Worm (Caenorhabditis elegans) whole organism, L3 larva: Measurements from ENCODE around the gene F32D8.15.

ENCODE experiments used
- R02D3.7 ChIP-seq: fragments of 150-350 bp; optimal IDR thresholded peaks from 2 replicates; lab custom pipeline; 2014; ENCODE audit warnings: missing biosample characterization, missing genetic modification characterization
- ZK546.5 ChIP-seq: sonication (generic microtip); optimal IDR thresholded peaks from 2 replicates; lab custom pipeline; 2017; ENCODE audit warnings: missing biosample characterization, missing genetic modification characterization
- aly-2 ChIP-seq: fragments of 150-350 bp; optimal IDR thresholded peaks from 2 replicates; lab custom pipeline; 2014; ENCODE audit warnings: missing biosample characterization, missing genetic modification characterization
- ama-1 ChIP-seq: fragments of 150-350 bp; optimal IDR thresholded peaks from 2 replicates; lab custom pipeline; 2018
- ceh-16 ChIP-seq: sonication (generic microtip); optimal IDR thresholded peaks from 2 replicates; lab custom pipeline; 2017; ENCODE audit warnings: missing biosample characterization, missing genetic modification characterization
- ceh-28 ChIP-seq: fragments of 150-350 bp; optimal IDR thresholded peaks from 2 replicates; lab custom pipeline; 2014; ENCODE audit warnings: missing biosample characterization, missing genetic modification reagents, missing genetic modification characterization
- ceh-82 ChIP-seq: fragments of 150-350 bp; optimal IDR thresholded peaks from 2 replicates; lab custom pipeline; 2014; ENCODE audit warnings: missing biosample characterization, missing genetic modification characterization
- ceh-9 ChIP-seq: sonication (generic microtip); optimal IDR thresholded peaks from 2 replicates; lab custom pipeline; 2018; ENCODE audit warnings: missing biosample characterization, missing genetic modification characterization
- egl-5 ChIP-seq: fragments of 150-350 bp; optimal IDR thresholded peaks from 2 replicates; lab custom pipeline; 2017; ENCODE audit warnings: missing biosample characterization, missing genetic modification reagents, missing genetic modification characterization, inconsistent platforms
- elt-1 ChIP-seq: fragments of 150-350 bp; optimal IDR thresholded peaks from 2 replicates; lab custom pipeline; 2014; ENCODE audit warnings: missing biosample characterization, missing genetic modification characterization
- elt-2 ChIP-seq: sonication (generic microtip); optimal IDR thresholded peaks from 2 replicates; lab custom pipeline; 2016; ENCODE audit warnings: missing genetic modification reagents, mild to moderate bottlenecking, missing genetic modification characterization, missing compliant biosample characterization
- elt-3 ChIP-seq, 3 experiments: fragments of 150-350 bp in 1 of 3; sonication (generic microtip) in 2 of 3; optimal IDR thresholded peaks; 2 replicates in 2 of 3; 4 replicates in 1 of 3; lab custom pipeline; 2014 to 2017; ENCODE audit warnings: missing biosample characterization in 3 of 3, missing genetic modification characterization in 3 of 3
- fkh-10 ChIP-seq: sonication (generic microtip); optimal IDR thresholded peaks from 2 replicates; lab custom pipeline; 2017; ENCODE audit warnings: missing biosample characterization, missing genetic modification reagents, missing genetic modification characterization
- fkh-2 ChIP-seq: fragments of 150-350 bp; optimal IDR thresholded peaks from 2 replicates; lab custom pipeline; 2014; ENCODE audit warnings: missing biosample characterization, missing genetic modification reagents, missing genetic modification characterization
- fos-1 ChIP-seq: fragments of 150-350 bp; optimal IDR thresholded peaks from 2 replicates; lab custom pipeline; 2014; ENCODE audit warnings: missing biosample characterization, missing genetic modification characterization
- jun-1 ChIP-seq: fragments of 150-350 bp; optimal IDR thresholded peaks from 2 replicates; lab custom pipeline; 2014; ENCODE audit warnings: missing biosample characterization, missing genetic modification reagents, missing genetic modification characterization
- lin-15B ChIP-seq: fragments of 150-350 bp; optimal IDR thresholded peaks from 2 replicates; lab custom pipeline; 2014; ENCODE audit warnings: missing biosample characterization, missing genetic modification characterization
- lin-39 ChIP-seq: fragments of 150-350 bp; optimal IDR thresholded peaks from 2 replicates; lab custom pipeline; 2018; ENCODE audit warnings: missing biosample characterization, missing genetic modification reagents, missing genetic modification characterization
- lsy-12 ChIP-seq: sonication (generic microtip); optimal IDR thresholded peaks from 2 replicates; lab custom pipeline; 2016; ENCODE audit warnings: mild to moderate bottlenecking, missing genetic modification characterization, missing compliant biosample characterization
- mdl-1 ChIP-seq: fragments of 150-350 bp; optimal IDR thresholded peaks from 2 replicates; lab custom pipeline; 2014; ENCODE audit warnings: missing biosample characterization, missing genetic modification characterization
- mml-1 ChIP-seq: fragments of 150-350 bp; sonication (generic microtip); optimal IDR thresholded peaks from 3 replicates; lab custom pipeline; 2014; ENCODE audit warnings: missing biosample characterization, missing genetic modification characterization
- nfya-1 ChIP-seq: sonication (generic microtip); optimal IDR thresholded peaks from 2 replicates; lab custom pipeline; 2017; ENCODE audit warnings: missing genetic modification characterization, mild to moderate bottlenecking, missing compliant biosample characterization, antibody characterized with exemption, moderate library complexity; ENCODE audit not compliant: insufficient read depth
- nhr-12 ChIP-seq: fragments of 150-350 bp; optimal IDR thresholded peaks from 2 replicates; lab custom pipeline; 2014; ENCODE audit warnings: missing biosample characterization, missing genetic modification characterization
- nhr-23 ChIP-seq: fragments of 150-350 bp; optimal IDR thresholded peaks from 2 replicates; lab custom pipeline; 2014; ENCODE audit warnings: missing biosample characterization, missing genetic modification reagents, missing genetic modification characterization
- nhr-237 ChIP-seq: fragments of 150-350 bp; optimal IDR thresholded peaks from 2 replicates; lab custom pipeline; 2014; ENCODE audit warnings: missing biosample characterization, missing genetic modification characterization
- nhr-25 ChIP-seq: sonication (generic microtip); optimal IDR thresholded peaks from 2 replicates; lab custom pipeline; 2017; ENCODE audit warnings: missing biosample characterization, missing genetic modification characterization
- nhr-28 ChIP-seq: fragments of 150-350 bp; optimal IDR thresholded peaks from 2 replicates; lab custom pipeline; 2014; ENCODE audit warnings: missing biosample characterization, missing genetic modification characterization
- nhr-43 ChIP-seq: sonication (generic microtip); optimal IDR thresholded peaks from 2 replicates; lab custom pipeline; 2016; ENCODE audit warnings: mild to moderate bottlenecking, missing genetic modification characterization, missing compliant biosample characterization; ENCODE audit not compliant: poor library complexity, severe bottlenecking
- nhr-67 ChIP-seq: fragments of 150-350 bp; optimal IDR thresholded peaks from 2 replicates; lab custom pipeline; 2014; ENCODE audit warnings: missing biosample characterization, missing genetic modification characterization
- nhr-76 ChIP-seq: fragments of 150-350 bp; sonication (generic microtip); optimal IDR thresholded peaks from 5 replicates; lab custom pipeline; 2014; ENCODE audit warnings: missing biosample characterization, missing genetic modification characterization
- pha-4 ChIP-seq: fragments of 150-350 bp; optimal IDR thresholded peaks from 2 replicates; lab custom pipeline; 2014; ENCODE audit warnings: missing biosample characterization, missing genetic modification reagents, missing genetic modification characterization
- pqm-1 ChIP-seq: fragments of 150-350 bp; optimal IDR thresholded peaks from 2 replicates; lab custom pipeline; 2017; ENCODE audit warnings: missing biosample characterization, missing genetic modification characterization, inconsistent platforms
- sea-2 ChIP-seq: fragments of 150-350 bp; sonication (generic microtip); optimal IDR thresholded peaks from 4 replicates; lab custom pipeline; 2014; ENCODE audit warnings: missing biosample characterization, missing genetic modification reagents, missing genetic modification characterization
- skn-1 ChIP-seq: fragments of 150-350 bp; optimal IDR thresholded peaks from 2 replicates; lab custom pipeline; 2014; ENCODE audit warnings: missing biosample characterization, missing genetic modification characterization
- tbx-2 ChIP-seq: sonication (generic microtip); optimal IDR thresholded peaks from 2 replicates; lab custom pipeline; 2016; ENCODE audit warnings: mild to moderate bottlenecking, missing genetic modification characterization, missing compliant biosample characterization
- unc-62 ChIP-seq: fragments of 150-350 bp; sonication (generic microtip); optimal IDR thresholded peaks from 4 replicates; lab custom pipeline; 2014; ENCODE audit warnings: missing biosample characterization, missing genetic modification reagents, missing genetic modification characterization
- zag-1 ChIP-seq: fragments of 150-350 bp; optimal IDR thresholded peaks from 2 replicates; lab custom pipeline; 2014; ENCODE audit warnings: missing biosample characterization, missing genetic modification characterization
- ztf-4 ChIP-seq: fragments of 150-350 bp; optimal IDR thresholded peaks from 2 replicates; lab custom pipeline; 2014; ENCODE audit warnings: missing biosample characterization, missing genetic modification characterization

The F32D8.15 gene

DNA sequence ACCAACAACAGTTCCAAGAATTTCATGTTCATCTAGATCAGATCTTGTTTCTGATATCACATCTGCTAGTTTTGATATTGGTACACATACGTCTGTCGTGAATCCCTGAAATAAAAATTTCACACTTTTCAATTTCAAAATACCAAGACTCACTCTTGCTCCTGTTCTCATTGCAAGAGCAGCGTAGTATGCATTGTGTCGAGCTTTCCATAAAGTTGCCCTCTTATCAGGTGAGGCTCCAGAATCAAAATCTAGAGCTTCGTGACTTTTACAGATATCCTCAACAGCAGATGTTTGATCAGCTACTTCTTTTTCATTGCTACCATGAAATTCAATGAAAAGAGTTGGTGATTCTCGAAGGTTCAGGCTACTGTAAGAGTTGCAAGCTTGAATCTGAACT is 14.8 kb upstream of the F32D8.15 start, which contains the start of gene F32D8.11:
F32D8.11 (minus strand) TSS at position 101 of the 400 bp plus-strand sequence.
- TF ChIP-seq lin-15B (tag; lab: Kevin White, UChicago) (no peak), skn-1 (no peak), fos-1 (no peak), sea-2 (no peak), lsy-12 (tag; lab: Kevin White, UChicago) (no peak), ceh-16 (tag; lab: Kevin White, UChicago) (no peak), ceh-28 (tag; lab: Kevin White, UChicago) (no peak), ztf-4 (tag; lab: Kevin White, UChicago) (no peak), fkh-10 (GFP tag; lab: Kevin White, UChicago) (no peak), nhr-67 (no peak), ZK546.5 (no peak), nhr-237 (tag; lab: Kevin White, UChicago) (no peak), mdl-1 (tag; lab: Kevin White, UChicago) (no peak), unc-62 (GFP tag; lab: Kevin White, UChicago) (no peak), nfya-1 (tag; lab: Kevin White, UChicago) (no peak)

DNA sequence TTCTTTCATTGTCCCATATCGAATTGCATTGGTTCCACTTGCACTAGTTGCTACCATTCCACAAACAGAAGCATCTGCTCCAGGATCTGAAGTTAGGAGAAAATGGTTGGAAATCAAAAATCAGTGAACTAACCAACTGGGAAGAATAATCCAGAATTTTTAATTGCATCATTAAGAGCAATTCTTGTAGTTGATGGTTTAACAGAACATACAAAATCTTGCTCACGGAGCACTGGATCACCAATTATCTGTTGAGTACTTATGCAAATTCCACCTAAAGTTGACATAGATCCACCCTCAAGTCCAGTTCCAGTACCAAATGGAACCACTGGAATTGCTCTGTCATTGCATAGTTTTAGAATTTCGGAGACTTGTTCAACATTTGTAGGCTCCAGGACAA is 14.1 kb upstream of the F32D8.15 start:
- TF ChIP-seq fkh-10 (GFP tag; lab: Kevin White, UChicago) (no peak), nhr-23 (tag; lab: Kevin White, UChicago) (no peak), nfya-1 (tag; lab: Kevin White, UChicago) (no peak), ama-1 (lab: Kevin White, UChicago) (peak; percentile 63), ceh-9 (tag; lab: Kevin White, UChicago) (no peak), ceh-16 (tag; lab: Kevin White, UChicago) (no peak), ztf-4 (tag; lab: Kevin White, UChicago) (no peak)
- TF ChIP-seq, all 47 proteins: peak for 1

DNA sequence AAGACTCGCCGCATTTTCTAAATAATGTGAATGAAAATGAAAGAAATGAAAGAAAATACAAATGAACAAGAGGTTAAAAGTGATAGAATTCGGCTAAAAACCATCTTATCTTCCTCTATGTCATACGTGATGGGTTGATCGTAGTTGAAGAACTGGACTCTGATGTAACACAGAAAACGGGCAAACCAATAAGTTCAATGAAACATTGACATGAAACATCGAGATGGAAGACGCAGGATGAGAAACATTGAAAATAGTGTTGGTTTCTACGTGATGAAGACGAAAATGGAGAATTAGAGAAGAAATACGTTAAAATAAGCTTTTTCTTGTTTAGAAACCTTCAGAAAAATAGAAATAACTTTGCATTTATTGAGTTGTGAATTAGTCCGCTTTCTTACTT is 12.9 kb upstream of the F32D8.15 start, which contains the start of gene F32D8.12:
F32D8.12 (minus strand) TSS at position 48 of the 400 bp plus-strand sequence.
- TF ChIP-seq nhr-28 (no peak), nhr-43 (peak; percentile 65), nfya-1 (tag; lab: Kevin White, UChicago) (peak; percentile 47), jun-1 (tag; lab: Kevin White, UChicago) (no peak), nhr-12 (tag; lab: Kevin White, UChicago) (no peak), lsy-12 (tag; lab: Kevin White, UChicago) (no peak), fos-1 (no peak), ceh-82 (tag; lab: Kevin White, UChicago) (no peak), unc-62 (GFP tag; lab: Kevin White, UChicago) (no peak), elt-1 (tag; lab: Kevin White, UChicago) (no peak), pha-4 (tag; lab: Kevin White, UChicago) (peak; percentile 35), nhr-25 (tag; lab: Kevin White, UChicago) (no peak), aly-2 (tag; lab: Kevin White, UChicago) (no peak), nhr-23 (tag; lab: Kevin White, UChicago) (peak; percentile 77), elt-2 (tag; lab: Kevin White, UChicago) (peak; percentile 39), ceh-28 (tag; lab: Kevin White, UChicago) (peak; percentile 9), ztf-4 (tag; lab: Kevin White, UChicago) (no peak), nhr-237 (tag; lab: Kevin White, UChicago) (no peak), pqm-1 (tag; lab: Kevin White, UChicago) (peak; percentile 57)

DNA sequence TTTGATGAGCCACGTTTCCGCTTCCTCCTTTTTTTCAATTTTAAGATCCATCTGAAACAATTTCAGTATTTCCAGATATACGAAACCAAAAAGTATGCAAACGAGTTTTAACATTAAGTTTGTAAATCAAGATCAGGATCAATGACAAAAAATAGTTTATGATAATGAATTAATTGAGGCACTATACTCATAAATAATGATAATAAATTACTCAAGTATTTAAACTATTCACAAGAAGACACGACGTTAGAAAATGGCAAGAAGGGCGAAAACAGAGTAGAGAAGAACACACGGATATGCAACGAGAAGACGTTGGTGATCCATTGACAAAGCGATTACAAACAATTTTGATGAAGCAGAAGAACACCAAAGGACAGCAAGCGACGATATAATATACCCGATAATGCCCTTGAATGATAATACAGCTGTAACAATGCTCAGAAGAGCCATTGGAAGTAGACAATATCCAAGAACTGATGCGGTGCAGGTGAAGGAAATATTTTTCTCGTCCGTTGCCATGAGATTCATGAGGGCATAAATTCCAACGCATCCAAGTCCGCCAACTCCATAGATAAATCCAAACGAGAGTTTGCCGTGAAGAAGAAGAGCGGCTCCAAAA is 10.2 kb upstream of the F32D8.15 start, which contains the start of gene F32D8.4:
F32D8.4 (minus strand) TSS at position 51 of the 619 bp plus-strand sequence.
- TF ChIP-seq nhr-12 (tag; lab: Kevin White, UChicago) (no peak), tbx-2 (tag; lab: Kevin White, UChicago) (no peak), lin-39 (tag; lab: Kevin White, UChicago) (no peak), nhr-67 (no peak), mdl-1 (tag; lab: Kevin White, UChicago) (no peak), zag-1 (no peak)
- TF ChIP-seq, all 47 proteins: peak for 0

DNA sequence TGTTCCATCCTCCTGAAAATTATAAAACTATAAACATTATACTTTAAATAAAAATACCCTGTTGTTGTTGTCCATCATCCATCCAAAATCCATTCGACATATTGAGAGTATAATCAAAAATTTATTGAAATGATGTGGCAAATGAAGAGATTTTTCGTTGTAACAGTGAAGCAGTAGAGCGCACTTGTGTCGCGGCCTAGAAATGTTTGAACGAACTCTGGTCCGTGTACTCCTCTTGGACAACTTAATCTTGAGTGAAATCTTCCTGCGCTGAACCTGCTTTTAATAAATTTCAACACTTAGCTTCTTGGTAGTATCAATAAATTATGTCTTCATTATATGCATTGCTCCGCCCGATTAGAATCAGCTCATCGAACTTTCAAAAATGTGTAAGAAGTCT is 9.2 kb upstream of the F32D8.15 start, which contains the start of the genes F32D8.14 and F32D8.5:
F32D8.14 (minus strand) TSS at position 188 of the 400 bp plus-strand sequence.
F32D8.5 (plus strand) TSS at position 200 of the 400 bp plus-strand sequence.
- TF ChIP-seq aly-2 (tag; lab: Kevin White, UChicago) (no peak), nhr-237 (tag; lab: Kevin White, UChicago) (no peak), zag-1 (no peak), fkh-2 (tag; lab: Kevin White, UChicago) (no peak), ceh-82 (tag; lab: Kevin White, UChicago) (peak; percentile 5), nhr-43 (peak; percentile 93), tbx-2 (tag; lab: Kevin White, UChicago) (no peak), nhr-23 (tag; lab: Kevin White, UChicago) (peak; percentile 91), lin-39 (tag; lab: Kevin White, UChicago) (peak; percentile 90), elt-3 (tag; optimal IDR thresholded peaks at IDR 0.05; lab: Kevin White, UChicago) (no peak), jun-1 (tag; lab: Kevin White, UChicago) (no peak), nfya-1 (tag; lab: Kevin White, UChicago) (peak; percentile 81), elt-1 (tag; lab: Kevin White, UChicago) (peak; percentile 65), lsy-12 (tag; lab: Kevin White, UChicago) (peak; percentile 50), elt-2 (tag; lab: Kevin White, UChicago) (peak; percentile 42), egl-5 (tag; lab: Kevin White, UChicago) (peak; percentile 79), mml-1 (no peak), ama-1 (lab: Kevin White, UChicago) (peak; percentile 19), nhr-67 (no peak), unc-62 (GFP tag; lab: Kevin White, UChicago) (no peak), ZK546.5 (peak; percentile 42), pha-4 (tag; lab: Kevin White, UChicago) (peak; percentile 81), sea-2 (no peak), nhr-28 (no peak), mdl-1 (tag; lab: Kevin White, UChicago) (no peak), nhr-76 (tag; lab: Kevin White, UChicago) (no peak), R02D3.7 (peak; percentile 41)
